Fruit fly (Drosophila melanogaster): ENCODE data around the gene RecQ4.
A peak's percentile ranks its signal among the peaks of the same experiment; 100 is the strongest.

RecQ4 gene

dm6 chr3L:8186627-8187396, 11.0 kb upstream of the RecQ4 start, which contains the start of the genes ERR and Atg18a (continued):
- TF ChIP-seq CG42726 (GFP tag; IDR thresholded peaks at IDR 0.05; ENCODE audit: partially characterized antibody) (peak; percentile 14; the same call in 1 of the 2 replicates), CG13296 (GFP tag; optimal IDR thresholded peaks at IDR 0.05) (peak; percentile 51), CG15011 (GFP tag; optimal IDR thresholded peaks at IDR 0.05) (peak; percentile 56)

- peak; percentile 84 for TF ChIP-seq Med (GFP tag)
- peak; percentile 57 for TF ChIP-seq caup (GFP tag; optimal IDR thresholded peaks at IDR 0.05; ENCODE audit: severe bottlenecking)
- no peak for TF ChIP-seq CG5245 (GFP tag; optimal IDR thresholded peaks at IDR 0.05)
- TF ChIP-seq Antp (GFP tag; optimal IDR thresholded peaks at IDR 0.05): peak; percentile 50
- peak; percentile 18 for TF ChIP-seq Fer2 (tag; optimal IDR thresholded peaks at IDR 0.05)
- TF ChIP-seq CG10209 (GFP tag; optimal IDR thresholded peaks at IDR 0.05): peak; percentile 55
- TF ChIP-seq Abd-B (GFP tag; optimal IDR thresholded peaks at IDR 0.05): peak; percentile 30
- TF ChIP-seq CG3995 (GFP tag; optimal IDR thresholded peaks at IDR 0.05): peak; percentile 68
- TF ChIP-seq gem (tag; optimal IDR thresholded peaks at IDR 0.05): peak; percentile 62
- 0 out of 2 replicates have a peak, but pooled peaks have one; percentile 38 for TF ChIP-seq Taf1 (GFP tag; IDR thresholded peaks at IDR 0.05)
- no peak for TF ChIP-seq CG42726 (GFP tag; IDR thresholded peaks at IDR 0.05; ENCODE audit: partially characterized antibody)
- peak; percentile 62 for TF ChIP-seq Sox102F (GFP tag; optimal IDR thresholded peaks at IDR 0.05)
- TF ChIP-seq chif (GFP tag; optimal IDR thresholded peaks at IDR 0.05): peak in 1 of 2 experiments; percentile 49
- no peak for TF ChIP-seq wek (GFP tag; optimal IDR thresholded peaks at IDR 0.05)
- TF ChIP-seq phol (tag; optimal IDR thresholded peaks at IDR 0.05): peak; percentile 43
- TF ChIP-seq Asciz (GFP tag; optimal IDR thresholded peaks at IDR 0.05): no peak
- TF ChIP-seq tx (GFP tag; optimal IDR thresholded peaks at IDR 0.05): peak; percentile 13
- peak; percentile 2 for TF ChIP-seq nerfin-1 (tag; optimal IDR thresholded peaks at IDR 0.05)
- TF ChIP-seq CG14050 (GFP tag; IDR thresholded peaks at IDR 0.05): 0 out of 3 replicates have a peak, but pooled peaks have one; percentile 16
- no peak for TF ChIP-seq abd-A (tag; optimal IDR thresholded peaks at IDR 0.05)
- TF ChIP-seq tap (tag; optimal IDR thresholded peaks at IDR 0.05): peak; percentile 31
- TF ChIP-seq grau (tag; optimal IDR thresholded peaks at IDR 0.05): peak; percentile 36
- peak; percentile 2 for TF ChIP-seq her (GFP tag; optimal IDR thresholded peaks at IDR 0.05)
- no peak for TF ChIP-seq Usf (GFP tag; optimal IDR thresholded peaks at IDR 0.05)
- no peak for TF ChIP-seq ssp (GFP tag; IDR thresholded peaks at IDR 0.05)
- TF ChIP-seq mirr (GFP tag; optimal IDR thresholded peaks at IDR 0.05): peak; percentile 93
- peak; percentile 12 for TF ChIP-seq CG13624 (GFP tag; optimal IDR thresholded peaks at IDR 0.05)
- peak; percentile 17 for TF ChIP-seq Dek (tag; optimal IDR thresholded peaks at IDR 0.05)
- TF ChIP-seq Hr78 (GFP tag; optimal IDR thresholded peaks at IDR 0.05): peak in 1 of 2 experiments; percentile 60
- TF ChIP-seq CG5180 (GFP tag; optimal IDR thresholded peaks at IDR 0.05): peak; percentile 12
- TF ChIP-seq CG7556 (GFP tag; optimal IDR thresholded peaks at IDR 0.05): peak; percentile 38
- TF ChIP-seq fd64A (GFP tag; optimal IDR thresholded peaks at IDR 0.05): peak; percentile 5
- peak; percentile 55; the same call in 1 of the 2 replicates for TF ChIP-seq Ada2b (GFP tag; IDR thresholded peaks at IDR 0.05)
- peak; percentile 47 for TF ChIP-seq Vsx1 (GFP tag; optimal IDR thresholded peaks at IDR 0.05)
- no peak for TF ChIP-seq tll (GFP tag; optimal IDR thresholded peaks at IDR 0.05)
- TF ChIP-seq Hsf (GFP tag; optimal IDR thresholded peaks at IDR 0.05): peak; percentile 57
- peak; percentile 59 for TF ChIP-seq eyg (GFP tag; optimal IDR thresholded peaks at IDR 0.05)
- TF ChIP-seq lola (GFP tag; optimal IDR thresholded peaks at IDR 0.05): no peak
- TF ChIP-seq Sox100B (GFP tag; optimal IDR thresholded peaks at IDR 0.05): peak; percentile 6
- peak; percentile 26 for TF ChIP-seq Blimp-1 (GFP tag; optimal IDR thresholded peaks at IDR 0.05)
Observed at dm6 chr3L:8185263-8186227, 9.8 kb upstream of the RecQ4 start.
